Fruit fly (Drosophila melanogaster): ENCODE results near the gene CG1835.

dm6 chrX:20636724-20637123, 25.0 kb upstream of the CG1835 start:
- TF ChIP-seq usp (GFP tag; optimal IDR thresholded peaks at IDR 0.05) (no peak), Dll (optimal IDR thresholded peaks at IDR 0.05) (no peak)
